Worm (Caenorhabditis elegans) whole organism, late embryonic: Measurements from ENCODE around the gene F45E6.1.

Experiments used
- C08G9.2 ChIP-seq: sonication (generic microtip); optimal IDR thresholded peaks from 2 replicates; lab custom pipeline; 2016; ENCODE audit warnings: mild to moderate bottlenecking, missing genetic modification characterization, moderate library complexity, missing compliant biosample characterization
- C38D4.7 ChIP-seq: fragments of 200-800 bp; sonication (Bioruptor generic); optimal IDR thresholded peaks from 2 replicates; lab custom pipeline; 2018; ENCODE audit warnings: mild to moderate bottlenecking, missing genetic modification characterization, moderate library complexity, missing compliant biosample characterization
- F13H6.1 ChIP-seq: sonication (generic microtip); optimal IDR thresholded peaks from 2 replicates; lab custom pipeline; 2016; ENCODE audit warnings: missing genetic modification characterization, missing compliant biosample characterization
- K02D7.2 ChIP-seq: sonication (generic microtip); optimal IDR thresholded peaks from 2 replicates; lab custom pipeline; 2017; ENCODE audit warnings: mild to moderate bottlenecking, missing genetic modification characterization, missing compliant biosample characterization
- T23F11.4 ChIP-seq: fragments of 200-800 bp; sonication (Bioruptor generic); optimal IDR thresholded peaks from 2 replicates; lab custom pipeline; 2018; ENCODE audit warnings: mild to moderate bottlenecking, missing genetic modification characterization, missing compliant biosample characterization
- Y22D7AL.16 ChIP-seq: sonication (generic microtip); optimal IDR thresholded peaks from 2 replicates; lab custom pipeline; 2016; ENCODE audit warnings: missing genetic modification characterization, missing compliant biosample characterization
- ama-1 ChIP-seq: fragments of 150-350 bp; optimal IDR thresholded peaks from 2 replicates; lab custom pipeline; 2014
- ceh-14 ChIP-seq: sonication (generic microtip); optimal IDR thresholded peaks from 2 replicates; lab custom pipeline; 2016; ENCODE audit warnings: missing genotype, missing genetic modification characterization, missing compliant biosample characterization
- ceh-18 ChIP-seq: sonication (generic microtip); optimal IDR thresholded peaks from 2 replicates; lab custom pipeline; 2016; ENCODE audit warnings: missing genetic modification characterization, missing compliant biosample characterization
- ceh-19 ChIP-seq: fragments of 200-800 bp; sonication (Bioruptor generic); optimal IDR thresholded peaks from 2 replicates; lab custom pipeline; 2018; ENCODE audit warnings: mild to moderate bottlenecking, missing genetic modification characterization, missing compliant biosample characterization
- ceh-2 ChIP-seq: sonication (generic microtip); optimal IDR thresholded peaks from 2 replicates; lab custom pipeline; 2016; ENCODE audit warnings: missing genotype, missing genetic modification characterization, missing compliant biosample characterization
- ceh-22 ChIP-seq: sonication (generic microtip); optimal IDR thresholded peaks from 2 replicates; lab custom pipeline; 2017; ENCODE audit warnings: missing biosample characterization, missing genetic modification characterization
- ceh-24 ChIP-seq: sonication (generic microtip); optimal IDR thresholded peaks from 2 replicates; lab custom pipeline; 2016; ENCODE audit warnings: mild to moderate bottlenecking, missing genetic modification characterization, missing compliant biosample characterization
- ceh-30 ChIP-seq: fragments of 150-350 bp; optimal IDR thresholded peaks from 2 replicates; lab custom pipeline; 2014; ENCODE audit warnings: missing biosample characterization, missing genetic modification characterization
- ceh-31 ChIP-seq: sonication (generic microtip); optimal IDR thresholded peaks from 2 replicates; lab custom pipeline; 2016; ENCODE audit warnings: missing genetic modification characterization, missing compliant biosample characterization
- ceh-45 ChIP-seq: fragments of 200-800 bp; sonication (Bioruptor generic); IDR thresholded peaks from 2 replicates; pipeline ENCODE4 v1.3.6; 2022; ENCODE audit warnings: missing genetic modification reagents, missing genetic modification characterization, missing compliant biosample characterization
- ceh-6 ChIP-seq: fragments of 200-800 bp; sonication (Bioruptor generic); optimal IDR thresholded peaks from 2 replicates; lab custom pipeline; 2018; ENCODE audit warnings: mild to moderate bottlenecking, missing genetic modification characterization, missing compliant biosample characterization
- che-1 ChIP-seq: sonication (generic microtip); optimal IDR thresholded peaks from 2 replicates; lab custom pipeline; 2016; ENCODE audit warnings: mild to moderate bottlenecking, missing genetic modification characterization, missing compliant biosample characterization
- dmd-4 ChIP-seq: sonication (generic microtip); optimal IDR thresholded peaks from 2 replicates; lab custom pipeline; 2016; ENCODE audit warnings: borderline replicate concordance, missing genetic modification characterization, missing compliant biosample characterization
- dve-1 ChIP-seq: sonication (generic microtip); optimal IDR thresholded peaks from 2 replicates; lab custom pipeline; 2017; ENCODE audit warnings: antibody characterized with exemption, mild to moderate bottlenecking, missing genetic modification characterization, missing compliant biosample characterization
- elt-2 ChIP-seq: sonication (generic microtip); optimal IDR thresholded peaks from 2 replicates; lab custom pipeline; 2016; ENCODE audit warnings: missing genetic modification reagents, missing genetic modification characterization, missing compliant biosample characterization
- elt-4 ChIP-seq: sonication (generic microtip); optimal IDR thresholded peaks from 2 replicates; lab custom pipeline; 2016; ENCODE audit warnings: missing genetic modification characterization, missing compliant biosample characterization
- ets-4 ChIP-seq: sonication (generic microtip); optimal IDR thresholded peaks from 2 replicates; lab custom pipeline; 2016; ENCODE audit warnings: missing genetic modification characterization, missing compliant biosample characterization
- eyg-1 ChIP-seq: sonication (generic microtip); optimal IDR thresholded peaks from 2 replicates; lab custom pipeline; 2016; ENCODE audit warnings: missing genotype, missing genetic modification characterization, missing compliant biosample characterization
- fkh-10 ChIP-seq: fragments of 150-350 bp; optimal IDR thresholded peaks from 2 replicates; lab custom pipeline; 2014; ENCODE audit warnings: missing biosample characterization, missing genetic modification reagents, missing genetic modification characterization
- fkh-6 ChIP-seq: sonication (generic microtip); optimal IDR thresholded peaks from 2 replicates; lab custom pipeline; 2016; ENCODE audit warnings: missing genetic modification characterization, missing compliant biosample characterization
- gmeb-2 ChIP-seq: sonication (generic microtip); optimal IDR thresholded peaks from 2 replicates; lab custom pipeline; 2016; ENCODE audit warnings: missing genetic modification characterization, inconsistent platforms, missing compliant biosample characterization
- hlh-13 ChIP-seq: fragments of 200-800 bp; sonication (Bioruptor generic); optimal IDR thresholded peaks from 2 replicates; lab custom pipeline; 2018; ENCODE audit warnings: mild to moderate bottlenecking, missing genetic modification characterization, missing compliant biosample characterization
- hlh-15 ChIP-seq: sonication (generic microtip); optimal IDR thresholded peaks from 2 replicates; lab custom pipeline; 2016; ENCODE audit warnings: missing genetic modification characterization, missing compliant biosample characterization
- hlh-30 ChIP-seq: sonication (generic microtip); optimal IDR thresholded peaks from 2 replicates; lab custom pipeline; 2017; ENCODE audit warnings: antibody characterized with exemption, missing genetic modification characterization, missing compliant biosample characterization; ENCODE audit not compliant: insufficient read depth
- lin-11 ChIP-seq: fragments of 200-800 bp; sonication (Bioruptor generic); optimal IDR thresholded peaks from 2 replicates; lab custom pipeline; 2018; ENCODE audit warnings: mild to moderate bottlenecking, missing genetic modification characterization, missing compliant biosample characterization
- madf-2 ChIP-seq: sonication (generic microtip); optimal IDR thresholded peaks from 2 replicates; lab custom pipeline; 2017; ENCODE audit warnings: missing genetic modification characterization, missing compliant biosample characterization
- mec-3 ChIP-seq: sonication (generic microtip); optimal IDR thresholded peaks from 2 replicates; lab custom pipeline; 2016; ENCODE audit warnings: borderline replicate concordance, missing genetic modification characterization, missing compliant biosample characterization
- nhr-11 ChIP-seq: fragments of 150-350 bp; optimal IDR thresholded peaks from 2 replicates; lab custom pipeline; 2014; ENCODE audit warnings: missing biosample characterization, missing genetic modification characterization
- nhr-232 ChIP-seq: sonication (generic microtip); optimal IDR thresholded peaks from 2 replicates; lab custom pipeline; 2016; ENCODE audit warnings: missing genetic modification characterization, missing compliant biosample characterization
- odd-2 ChIP-seq: sonication (generic microtip); optimal IDR thresholded peaks from 2 replicates; lab custom pipeline; 2017; ENCODE audit warnings: antibody characterized with exemption, mild to moderate bottlenecking, missing genetic modification characterization, missing compliant biosample characterization
- pag-3 ChIP-seq: sonication (generic microtip); optimal IDR thresholded peaks from 2 replicates; lab custom pipeline; 2016; ENCODE audit warnings: missing compliant biosample characterization, missing genetic modification characterization, borderline replicate concordance
- pat-9 ChIP-seq: fragments of 200-800 bp; sonication (Bioruptor generic); optimal IDR thresholded peaks from 2 replicates; lab custom pipeline; 2018; ENCODE audit warnings: mild to moderate bottlenecking, missing genetic modification characterization, moderate library complexity, missing compliant biosample characterization
- pax-1 ChIP-seq: fragments of 150-350 bp; optimal IDR thresholded peaks from 2 replicates; lab custom pipeline; 2014; ENCODE audit warnings: missing biosample characterization, missing genetic modification characterization
- pha-2 ChIP-seq: sonication (generic microtip); optimal IDR thresholded peaks from 2 replicates; lab custom pipeline; 2017; ENCODE audit warnings: mild to moderate bottlenecking, missing genetic modification characterization, missing compliant biosample characterization
- pha-4 ChIP-seq: fragments of 150-350 bp; optimal IDR thresholded peaks from 2 replicates; lab custom pipeline; 2018; ENCODE audit warnings: missing biosample characterization, missing genetic modification reagents, missing genetic modification characterization
- pros-1 ChIP-seq: fragments of 150-350 bp; optimal IDR thresholded peaks from 2 replicates; lab custom pipeline; 2014; ENCODE audit warnings: missing biosample characterization, missing genetic modification reagents, missing genetic modification characterization
- ref-2 ChIP-seq: sonication (generic microtip); optimal IDR thresholded peaks from 2 replicates; lab custom pipeline; 2016; ENCODE audit warnings: missing genetic modification characterization, missing compliant biosample characterization
- sdc-2 ChIP-seq: sonication (generic microtip); optimal IDR thresholded peaks from 2 replicates; lab custom pipeline; 2016; ENCODE audit warnings: missing genotype, missing genetic modification characterization, missing compliant biosample characterization
- sox-2 ChIP-seq: fragments of 200-800 bp; sonication (Bioruptor generic); IDR thresholded peaks from 2 replicates; pipeline ENCODE4 v1.3.6; 2022; ENCODE audit warnings: missing genetic modification reagents, missing genetic modification characterization, missing compliant biosample characterization
- sox-4 ChIP-seq: sonication (generic microtip); optimal IDR thresholded peaks from 2 replicates; lab custom pipeline; 2017; ENCODE audit warnings: mild to moderate bottlenecking, missing genetic modification characterization, inconsistent platforms, missing compliant biosample characterization
- syd-9 ChIP-seq: sonication (generic microtip); optimal IDR thresholded peaks from 2 replicates; lab custom pipeline; 2016; ENCODE audit warnings: mild to moderate bottlenecking, missing genetic modification characterization, moderate library complexity, missing compliant biosample characterization
- unc-3 ChIP-seq, 2 experiments: fragments of 200-800 bp in 1 of 2; sonication (Bioruptor generic) in 1 of 2; sonication (generic microtip) in 1 of 2; conservative IDR thresholded peaks in 1 of 2; optimal IDR thresholded peaks in 1 of 2; 2 replicates each; pipeline versions ENCODE4 v1.3.6 to Lab custom; 2016 to 2022; ENCODE audit warnings: missing compliant biosample characterization in 2 of 2, missing genetic modification characterization in 2 of 2, missing genetic modification reagents in 1 of 2
- unc-42 ChIP-seq: sonication (generic microtip); optimal IDR thresholded peaks from 2 replicates; lab custom pipeline; 2016; ENCODE audit warnings: missing genotype, missing genetic modification characterization, missing compliant biosample characterization
- unc-55 ChIP-seq: sonication (generic microtip); optimal IDR thresholded peaks from 2 replicates; lab custom pipeline; 2017; ENCODE audit warnings: missing biosample characterization, missing genetic modification reagents, missing genetic modification characterization
- unc-86 ChIP-seq: sonication (generic microtip); optimal IDR thresholded peaks from 2 replicates; lab custom pipeline; 2016; ENCODE audit warnings: missing genetic modification characterization, missing compliant biosample characterization
- zip-5 ChIP-seq: sonication (generic microtip); optimal IDR thresholded peaks from 2 replicates; lab custom pipeline; 2016; ENCODE audit warnings: missing genetic modification characterization, missing compliant biosample characterization
- ztf-16 ChIP-seq: sonication (generic microtip); optimal IDR thresholded peaks from 2 replicates; lab custom pipeline; 2017; ENCODE audit warnings: missing genetic modification characterization, missing compliant biosample characterization

F45E6.1 gene

ce11 chrX:12458021-12458420 is 19.2 kb downstream of the F45E6.1 start:
- TF ChIP-seq C08G9.2 (tag; lab: Kevin White, UChicago) (no peak), eyg-1 (no peak), pag-3 (no peak), pha-4 (no peak), madf-2 (tag; lab: Kevin White, UChicago) (peak; percentile 78), elt-2 (tag; lab: Kevin White, UChicago) (peak; percentile 44), unc-55 (GFP tag; lab: Kevin White, UChicago) (no peak), ceh-45 (GFP tag; lab: Robert Waterston, UW) (peak; percentile 72), ceh-31 (no peak), ref-2 (peak; percentile 47), hlh-30 (tag; lab: Kevin White, UChicago) (no peak), ceh-30 (tag; lab: Kevin White, UChicago) (no peak), Y22D7AL.16 (tag; lab: Kevin White, UChicago) (peak; percentile 55), dve-1 (peak; percentile 67), sdc-2 (tag; lab: Kevin White, UChicago) (peak; percentile 52), elt-4 (tag; lab: Kevin White, UChicago) (no peak), zip-5 (tag; lab: Kevin White, UChicago) (no peak), ceh-19 (GFP tag; lab: Kevin White, UChicago) (peak; percentile 70), lin-11 (tag; lab: Kevin White, UChicago) (no peak), ets-4 (peak; percentile 13), ztf-16 (tag; lab: Kevin White, UChicago) (peak; percentile 47), mec-3 (tag; lab: Kevin White, UChicago) (no peak), nhr-11 (tag; lab: Kevin White, UChicago) (no peak), ama-1 (no peak), pha-2 (tag; lab: Kevin White, UChicago) (peak; percentile 67), ceh-14 (tag; lab: Kevin White, UChicago) (peak; percentile 45), che-1 (tag; lab: Kevin White, UChicago) (peak; percentile 70), ceh-6 (GFP tag; lab: Kevin White, UChicago) (peak; percentile 65), gmeb-2 (tag; lab: Kevin White, UChicago) (peak; percentile 66), ceh-22 (tag; lab: Kevin White, UChicago) (no peak), syd-9 (tag; lab: Kevin White, UChicago) (no peak), fkh-6 (tag; lab: Kevin White, UChicago) (peak; percentile 39), ceh-18 (tag; lab: Kevin White, UChicago) (no peak), C38D4.7 (peak; percentile 61), K02D7.2 (peak; percentile 53), unc-86 (tag; lab: Kevin White, UChicago) (peak; percentile 50), sox-2 (GFP tag; lab: Robert Waterston, UW) (no peak), hlh-15 (tag; lab: Kevin White, UChicago) (peak; percentile 10), T23F11.4 (GFP tag; lab: Kevin White, UChicago) (peak; percentile 40), sox-4 (tag; lab: Kevin White, UChicago) (peak; percentile 50), ceh-2 (tag; lab: Kevin White, UChicago) (no peak), ceh-24 (tag; lab: Kevin White, UChicago) (no peak), pax-1 (tag; lab: Kevin White, UChicago) (no peak), odd-2 (peak; percentile 4), unc-42 (tag; lab: Kevin White, UChicago) (no peak), unc-3 (GFP tag; conservative IDR thresholded peaks at IDR 0.05; lab: Robert Waterston, UW) (peak; percentile 46; the same call in 1 of the 2 replicates), unc-3 (tag; optimal IDR thresholded peaks at IDR 0.05; lab: Kevin White, UChicago) (peak; percentile 2), fkh-10 (no peak), dmd-4 (tag; lab: Kevin White, UChicago) (no peak), pros-1 (tag; lab: Kevin White, UChicago) (no peak), F13H6.1 (peak; percentile 50), pat-9 (tag; lab: Kevin White, UChicago) (peak; percentile 69), hlh-13 (peak; percentile 46), nhr-232 (tag; lab: Kevin White, UChicago) (peak; percentile 36)
